Fruit fly (Drosophila melanogaster) whole organism, embryonic: ENCODE data around the gene CG10137.

Source experiments
- Asciz ChIP-seq: fragments of 200-800 bp; sonication (Bioruptor generic); optimal IDR thresholded peaks from 2 replicates; lab custom pipeline; 2017; ENCODE audit warnings: missing biosample characterization, mild to moderate bottlenecking, missing genetic modification characterization, missing genetic modification reagents
- C15 ChIP-seq: fragments of 200-800 bp; sonication (Bioruptor generic); IDR thresholded peaks from 3 replicates; pipeline ENCODE4 v1.3.6; 2022; ENCODE audit warnings: missing biosample characterization, missing genetic modification characterization
- CG11723 ChIP-seq: fragments of 200-800 bp; sonication (Bioruptor generic); optimal IDR thresholded peaks from 2 replicates; lab custom pipeline; 2017; ENCODE audit warnings: missing biosample characterization, mild to moderate bottlenecking, missing genetic modification characterization
- CG1233 ChIP-seq: fragments of 200-800 bp; sonication (Bioruptor generic); optimal IDR thresholded peaks from 4 replicates; lab custom pipeline; 2018; ENCODE audit warnings: missing biosample characterization, mild to moderate bottlenecking, missing genetic modification characterization
- CG13775 ChIP-seq: fragments of 200-800 bp; sonication (Bioruptor generic); optimal IDR thresholded peaks from 3 replicates; lab custom pipeline; 2017; ENCODE audit warnings: missing biosample characterization, mild to moderate bottlenecking, missing genetic modification characterization
- CG14860 ChIP-seq: fragments of 200-800 bp; sonication (Bioruptor generic); IDR thresholded peaks from 3 replicates; pipeline ENCODE4 v1.3.6; 2022; ENCODE audit warnings: missing biosample characterization, missing genetic modification characterization; ENCODE audit not compliant: partially characterized antibody
- CG15514 ChIP-seq: fragments of 200-800 bp; sonication (Bioruptor generic); optimal IDR thresholded peaks from 3 replicates; lab custom pipeline; 2017; ENCODE audit warnings: missing biosample characterization, missing genetic modification characterization, mild to moderate bottlenecking, moderate library complexity, missing genetic modification reagents
- CG1647 ChIP-seq: fragments of 200-800 bp; sonication (Bioruptor generic); optimal IDR thresholded peaks from 3 replicates; lab custom pipeline; 2016; ENCODE audit warnings: missing biosample characterization, missing genetic modification characterization
- CG17568 ChIP-seq: fragments of 200-800 bp; sonication (Bioruptor generic); optimal IDR thresholded peaks from 2 replicates; lab custom pipeline; 2018; ENCODE audit warnings: missing biosample characterization, mild to moderate bottlenecking, missing genetic modification characterization, moderate library complexity
- CG18619 ChIP-seq: fragments of 200-800 bp; sonication (Bioruptor generic); optimal IDR thresholded peaks from 3 replicates; lab custom pipeline; 2017; ENCODE audit warnings: missing biosample characterization, mild to moderate bottlenecking, missing genetic modification characterization
- CG3407 ChIP-seq: fragments of 200-800 bp; sonication (Bioruptor generic); optimal IDR thresholded peaks from 2 replicates; lab custom pipeline; 2018; ENCODE audit warnings: missing biosample characterization, mild to moderate bottlenecking, missing genetic modification characterization
- CG5180 ChIP-seq: fragments of 200-800 bp; sonication (Bioruptor generic); optimal IDR thresholded peaks from 3 replicates; lab custom pipeline; 2017; ENCODE audit warnings: missing biosample characterization, missing genetic modification characterization, mild to moderate bottlenecking, moderate library complexity, missing genetic modification reagents
- CG6175 ChIP-seq: fragments of 200-800 bp; sonication (Bioruptor generic); IDR thresholded peaks from 3 replicates; pipeline ENCODE4 v1.3.6; 2022; ENCODE audit warnings: missing biosample characterization, missing genetic modification characterization
- CG6654 ChIP-seq: fragments of 200-800 bp; sonication (Bioruptor generic); optimal IDR thresholded peaks from 2 replicates; lab custom pipeline; 2017; ENCODE audit warnings: missing biosample characterization, mild to moderate bottlenecking, missing genetic modification characterization
- CG8089 ChIP-seq: fragments of 200-800 bp; sonication (Bioruptor generic); optimal IDR thresholded peaks from 3 replicates; lab custom pipeline; 2016; ENCODE audit warnings: missing biosample characterization, missing genetic modification characterization
- CG8359 ChIP-seq: fragments of 200-800 bp; sonication (Bioruptor generic); optimal IDR thresholded peaks from 2 replicates; lab custom pipeline; 2017; ENCODE audit warnings: missing biosample characterization, mild to moderate bottlenecking, missing genetic modification characterization, borderline replicate concordance
- Ets65A ChIP-seq: fragments of 200-800 bp; sonication (Bioruptor generic); peaks from one replicate; lab custom pipeline; 2016; ENCODE audit warnings: missing biosample characterization, missing genetic modification characterization
- HHEX ChIP-seq: fragments of 200-800 bp; sonication (Bioruptor generic); optimal IDR thresholded peaks from 3 replicates; lab custom pipeline; 2017; ENCODE audit warnings: missing biosample characterization, mild to moderate bottlenecking, missing genetic modification characterization, missing genetic modification reagents
- HLH3B ChIP-seq: fragments of 200-800 bp; sonication (Bioruptor generic); IDR thresholded peaks from 2 replicates; pipeline ENCODE4 v1.3.6; 2022; ENCODE audit warnings: missing biosample characterization, missing genetic modification characterization
- Kr ChIP-seq: fragments of 200-800 bp; sonication (Bioruptor generic); optimal IDR thresholded peaks from 2 replicates; lab custom pipeline; 2017; ENCODE audit warnings: missing biosample characterization, mild to moderate bottlenecking, missing genetic modification characterization
- MBD-R2 ChIP-seq: fragments of 200-800 bp; sonication (Bioruptor generic); IDR thresholded peaks from 2 replicates; pipeline ENCODE4 v1.3.6; 2022; ENCODE audit warnings: missing biosample characterization, missing genetic modification characterization
- Max ChIP-seq: fragments of 200-800 bp; sonication (Bioruptor generic); optimal IDR thresholded peaks from 2 replicates; lab custom pipeline; 2016; ENCODE audit warnings: missing biosample characterization, mild to moderate bottlenecking, missing genetic modification characterization
- Myb ChIP-seq: fragments of 200-800 bp; sonication (Bioruptor generic); optimal IDR thresholded peaks from 2 replicates; lab custom pipeline; 2016; ENCODE audit warnings: missing biosample characterization, missing genetic modification characterization
- Nf-YC ChIP-seq: fragments of 200-800 bp; optimal IDR thresholded peaks from 3 replicates; lab custom pipeline; 2019; ENCODE audit warnings: missing biosample characterization, mild to moderate bottlenecking, missing genetic modification characterization, moderate library complexity
- Opbp ChIP-seq: fragments of 200-800 bp; sonication (Bioruptor generic); IDR thresholded peaks from 3 replicates; pipeline ENCODE4 v1.3.6; 2022; ENCODE audit warnings: missing biosample characterization, missing genetic modification characterization; ENCODE audit not compliant: partially characterized antibody
- PHDP ChIP-seq: fragments of 200-800 bp; sonication (Bioruptor generic); optimal IDR thresholded peaks from 3 replicates; lab custom pipeline; 2018; ENCODE audit warnings: missing biosample characterization, mild to moderate bottlenecking, missing genetic modification characterization, moderate library complexity
- Ravus ChIP-seq: fragments of 200-800 bp; sonication (Bioruptor generic); IDR thresholded peaks from 2 replicates; pipeline ENCODE4 v1.3.6; 2022; ENCODE audit warnings: missing biosample characterization, missing genetic modification characterization
- Six4 ChIP-seq: fragments of 200-800 bp; sonication (Bioruptor generic); optimal IDR thresholded peaks from 2 replicates; lab custom pipeline; 2016; ENCODE audit warnings: missing biosample characterization, missing genetic modification characterization
- Sry-δ ChIP-seq: fragments of 200-800 bp; sonication (Bioruptor generic); optimal IDR thresholded peaks from 2 replicates; lab custom pipeline; 2016; ENCODE audit warnings: missing biosample characterization, missing genetic modification characterization
- Tbp ChIP-seq: fragments of >200 bp; optimal IDR thresholded peaks from 2 replicates; lab custom pipeline; 2018; ENCODE audit warnings: missing biosample characterization, missing genetic modification characterization
- Xrp1 ChIP-seq: fragments of 200-800 bp; sonication (Bioruptor generic); IDR thresholded peaks from 2 replicates; pipeline ENCODE4 v1.3.6; 2022; ENCODE audit warnings: missing biosample characterization, missing genetic modification characterization
- bcd ChIP-seq: fragments of 200-800 bp; sonication (Bioruptor generic); optimal IDR thresholded peaks from 2 replicates; lab custom pipeline; 2017; ENCODE audit warnings: missing biosample characterization, mild to moderate bottlenecking, missing genetic modification characterization
- danr ChIP-seq: fragments of 200-800 bp; sonication (Bioruptor generic); IDR thresholded peaks from 2 replicates; pipeline ENCODE4 v1.3.6; 2022; ENCODE audit warnings: missing biosample characterization, missing genetic modification characterization
- insv ChIP-seq, 2 experiments: fragments of 200-800 bp; sonication (Bioruptor generic); optimal IDR thresholded peaks; 3 replicates each; lab custom pipeline; 2016 to 2018; ENCODE audit warnings: missing biosample characterization in 2 of 2, missing genetic modification characterization in 2 of 2
- luna ChIP-seq: fragments of 200-800 bp; sonication (Bioruptor generic); optimal IDR thresholded peaks from 2 replicates; lab custom pipeline; 2016; ENCODE audit warnings: missing biosample characterization, missing genetic modification characterization
- odd ChIP-seq: fragments of 200-800 bp; sonication (Bioruptor generic); optimal IDR thresholded peaks from 2 replicates; lab custom pipeline; 2017; ENCODE audit warnings: missing biosample characterization, mild to moderate bottlenecking, missing genetic modification characterization
- otp ChIP-seq: fragments of 200-800 bp; sonication (Bioruptor generic); IDR thresholded peaks from 3 replicates; pipeline ENCODE4, ENCODE4 v1.3.6; 2022; ENCODE audit warnings: missing biosample characterization, missing genetic modification characterization
- sens-2 ChIP-seq: fragments of 200-800 bp; sonication (Bioruptor generic); IDR thresholded peaks from 2 replicates; pipeline ENCODE4 v1.3.6; 2022; ENCODE audit warnings: missing biosample characterization, missing genetic modification characterization
- shn ChIP-seq: fragments of 200-800 bp; sonication (Bioruptor generic); optimal IDR thresholded peaks from 3 replicates; lab custom pipeline; 2016; ENCODE audit warnings: missing biosample characterization, missing genetic modification characterization
- sima ChIP-seq: fragments of 200-800 bp; sonication (Bioruptor generic); optimal IDR thresholded peaks from 2 replicates; lab custom pipeline; 2016; ENCODE audit warnings: missing biosample characterization, missing genetic modification characterization
- stwl ChIP-seq: fragments of 200-800 bp; sonication (Bioruptor generic); optimal IDR thresholded peaks from 3 replicates; lab custom pipeline; 2018; ENCODE audit warnings: missing biosample characterization, mild to moderate bottlenecking, missing genetic modification characterization, moderate library complexity
- toy ChIP-seq: fragments of 200-800 bp; sonication (Bioruptor generic); IDR thresholded peaks from 2 replicates; pipeline ENCODE4 v1.3.6; 2022; ENCODE audit warnings: missing biosample characterization, missing genetic modification characterization
- trem ChIP-seq: fragments of 200-800 bp; optimal IDR thresholded peaks from 3 replicates; lab custom pipeline; 2019; ENCODE audit warnings: missing biosample characterization, mild to moderate bottlenecking, missing genetic modification characterization, moderate library complexity
- ttk ChIP-seq: fragments of 200-800 bp; sonication (Bioruptor generic); IDR thresholded peaks from 2 replicates; pipeline ENCODE4 v2.1.2; 2022; ENCODE audit warnings: missing biosample characterization, missing genetic modification characterization
- tx ChIP-seq: fragments of 200-800 bp; sonication (Bioruptor generic); optimal IDR thresholded peaks from 2 replicates; lab custom pipeline; 2016; ENCODE audit warnings: missing biosample characterization, missing genetic modification characterization
- vfl ChIP-seq: fragments of 200-800 bp; sonication (Bioruptor generic); optimal IDR thresholded peaks from 2 replicates; lab custom pipeline; 2016; ENCODE audit warnings: missing biosample characterization, missing genetic modification characterization
- wdn ChIP-seq: fragments of 200-800 bp; sonication (Bioruptor generic); IDR thresholded peaks from 2 replicates; pipeline ENCODE4 v1.3.6; 2022; ENCODE audit warnings: missing biosample characterization, missing genetic modification characterization
- yki ChIP-seq: fragments of >200 bp; optimal IDR thresholded peaks from 3 replicates; lab custom pipeline; 2018
- zen2 ChIP-seq: fragments of 200-800 bp; sonication (Bioruptor generic); IDR thresholded peaks from 3 replicates; pipeline ENCODE4 v1.3.6; 2022; ENCODE audit warnings: missing biosample characterization, missing genetic modification characterization; ENCODE audit not compliant: partially characterized antibody

CG10137 gene

dm6 chr2L:19572496-19573317 is 46.2 kb downstream of the CG10137 start (continued):
- TF ChIP-seq CG8359 (GFP tag; lab: Kevin White, UChicago) (no peak), yki (lab: Kevin White, UChicago) (peak; percentile 46), Kr (GFP tag; lab: Kevin White, UChicago) (no peak), MBD-R2 (GFP tag; lab: Robert Waterston, UW) (peak; percentile 46; the same call in 1 of the 2 replicates), CG15514 (peak; percentile 66), Asciz (GFP tag; lab: Kevin White, UChicago) (peak; percentile 26), stwl (tag; lab: Kevin White, UChicago) (no peak), Xrp1 (peak; percentile 67; the same call in 1 of the 2 replicates), danr (GFP tag; lab: Robert Waterston, UW) (no peak), CG17568 (GFP tag; lab: Kevin White, UChicago) (peak; percentile 43), trem (tag; lab: Kevin White, UChicago) (peak; percentile 27), CG14860 (GFP tag; lab: Robert Waterston, UW) (no peak), CG18619 (peak; percentile 52), otp (GFP tag; lab: Robert Waterston, UW) (no peak; the same call in 2 of the 3 replicates), insv (GFP tag; optimal IDR thresholded peaks at IDR 0.05; lab: Kevin White, UChicago) (peak in 1 of 2 experiments; percentile 13), odd (GFP tag; lab: Kevin White, UChicago) (peak; percentile 57), CG6654 (GFP tag; lab: Kevin White, UChicago) (no peak), luna (GFP tag; lab: Kevin White, UChicago) (no peak), wdn (GFP tag; lab: Robert Waterston, UW) (0 out of 2 replicates have a peak, but pooled peaks have one; percentile 13), ttk (GFP tag; lab: Robert Waterston, UW) (0 out of 2 replicates have a peak, but pooled peaks have one; percentile 6), bcd (GFP tag; lab: Kevin White, UChicago) (peak; percentile 63), CG1647 (GFP tag; lab: Kevin White, UChicago) (peak; percentile 19), Nf-YC (tag; lab: Kevin White, UChicago) (peak; percentile 46), HLH3B (0 out of 2 replicates have a peak, but pooled peaks have one; percentile 39), Opbp (GFP tag; lab: Robert Waterston, UW) (no peak; the same call in 2 of the 3 replicates), CG8089 (GFP tag; lab: Kevin White, UChicago) (no peak), Ravus (GFP tag; lab: Robert Waterston, UW) (no peak), Ets65A (peak; percentile 72), CG11723 (GFP tag; lab: Kevin White, UChicago) (peak; percentile 24), HHEX (GFP tag; lab: Kevin White, UChicago) (peak; percentile 70), Sry-δ (GFP tag; lab: Kevin White, UChicago) (peak; percentile 2), Six4 (GFP tag; lab: Kevin White, UChicago) (no peak), shn (peak; percentile 26), Max (GFP tag; lab: Kevin White, UChicago) (peak; percentile 57), vfl (GFP tag; lab: Kevin White, UChicago) (peak; percentile 50), CG6175 (GFP tag; lab: Robert Waterston, UW) (no peak), sens-2 (GFP tag; lab: Robert Waterston, UW) (no peak), Myb (peak; percentile 25), C15 (GFP tag; lab: Robert Waterston, UW) (no peak), sima (GFP tag; lab: Kevin White, UChicago) (no peak), Tbp (no peak), tx (GFP tag; lab: Kevin White, UChicago) (peak; percentile 26), CG5180 (GFP tag; lab: Kevin White, UChicago) (peak; percentile 24), PHDP (peak; percentile 78), CG3407 (GFP tag; lab: Kevin White, UChicago) (peak; percentile 30), CG1233 (GFP tag; lab: Kevin White, UChicago) (peak; percentile 43), CG13775 (GFP tag; lab: Kevin White, UChicago) (peak; percentile 74), toy (no peak), zen2 (GFP tag; lab: Robert Waterston, UW) (no peak)
